Worm (Caenorhabditis elegans) whole organism, L4 larva: ENCODE results near the gene Y55F3BR.10.

Source experiments
- D1046.2 ChIP-seq: fragments of 200-800 bp; sonication (Bioruptor generic); IDR thresholded peaks from 2 replicates; pipeline ENCODE4 v1.3.6; 2022; ENCODE audit warnings: missing genetic modification characterization, missing compliant biosample characterization
- F10B5.3 ChIP-seq: sonication (generic microtip); optimal IDR thresholded peaks from 2 replicates; lab custom pipeline; 2016; ENCODE audit warnings: mild to moderate bottlenecking, missing genetic modification characterization, missing compliant biosample characterization
- F37D6.2 ChIP-seq: sonication (generic microtip); optimal IDR thresholded peaks from 2 replicates; lab custom pipeline; 2016; ENCODE audit warnings: mild to moderate bottlenecking, missing genetic modification characterization, missing compliant biosample characterization
- R02D3.7 ChIP-seq: fragments of 150-350 bp; sonication (generic microtip); optimal IDR thresholded peaks from 3 replicates; lab custom pipeline; 2014; ENCODE audit warnings: missing biosample characterization, missing genetic modification characterization
- T20F7.1 ChIP-seq: fragments of 200-800 bp; sonication (Bioruptor generic); optimal IDR thresholded peaks from 2 replicates; lab custom pipeline; 2018; ENCODE audit warnings: mild to moderate bottlenecking, missing genetic modification characterization, missing compliant biosample characterization
- Y105C5A.15 ChIP-seq: fragments of 200-800 bp; sonication (Bioruptor generic); IDR thresholded peaks from 2 replicates; pipeline ENCODE4 v1.3.6; 2022; ENCODE audit warnings: missing genetic modification characterization, missing compliant biosample characterization
- Y5F2A.4 ChIP-seq: fragments of 200-800 bp; sonication (Bioruptor generic); optimal IDR thresholded peaks from 2 replicates; lab custom pipeline; 2018; ENCODE audit warnings: mild to moderate bottlenecking, missing genetic modification characterization, missing compliant biosample characterization
- Y75B8A.6 ChIP-seq: fragments of 200-800 bp; sonication (Bioruptor generic); IDR thresholded peaks from 2 replicates; pipeline ENCODE4 v1.3.6; 2022; ENCODE audit warnings: missing genetic modification reagents, missing genetic modification characterization, missing compliant biosample characterization
- ZK337.2 ChIP-seq: fragments of 200-800 bp; sonication (Bioruptor generic); IDR thresholded peaks from 2 replicates; pipeline ENCODE4 v1.3.6; 2022; ENCODE audit warnings: missing genetic modification reagents, missing genetic modification characterization, missing compliant biosample characterization
- ZK546.5 ChIP-seq, 2 experiments: sonication (generic microtip); optimal IDR thresholded peaks; 2 replicates each; lab custom pipeline; 2017; ENCODE audit warnings: missing biosample characterization in 2 of 2, missing genetic modification characterization in 2 of 2
- aha-1 ChIP-seq: fragments of 150-350 bp; peaks from one replicate; lab custom pipeline; 2014; ENCODE audit warnings: missing biosample characterization, missing genetic modification characterization
- ama-1 ChIP-seq: fragments of 150-350 bp; optimal IDR thresholded peaks from 2 replicates; lab custom pipeline; 2014; ENCODE audit warnings: inconsistent platforms, mixed read lengths
- arid-1 ChIP-seq: fragments of 200-800 bp; sonication (Bioruptor generic); conservative IDR thresholded peaks from 2 replicates; pipeline ENCODE4 v1.3.6; 2022; ENCODE audit warnings: missing genetic modification reagents, missing genetic modification characterization, missing compliant biosample characterization
- ceh-28 ChIP-seq: fragments of 150-350 bp; optimal IDR thresholded peaks from 2 replicates; lab custom pipeline; 2014; ENCODE audit warnings: missing biosample characterization, missing genetic modification reagents, missing genetic modification characterization
- ceh-44 ChIP-seq: fragments of 200-800 bp; sonication (Bioruptor generic); IDR thresholded peaks from 2 replicates; pipeline ENCODE4 v1.3.6; 2022; ENCODE audit warnings: missing genetic modification reagents, missing genetic modification characterization, missing compliant biosample characterization
- ceh-62 ChIP-seq: sonication (generic microtip); optimal IDR thresholded peaks from 2 replicates; lab custom pipeline; 2017; ENCODE audit warnings: missing biosample characterization, missing genetic modification characterization
- ctbp-1 ChIP-seq: fragments of 200-800 bp; sonication (Bioruptor generic); IDR thresholded peaks from 2 replicates; pipeline ENCODE4 v1.3.6; 2022; ENCODE audit warnings: missing genetic modification reagents, missing genetic modification characterization, missing compliant biosample characterization
- dmd-8 ChIP-seq: fragments of 200-800 bp; sonication (Bioruptor generic); IDR thresholded peaks from 2 replicates; pipeline ENCODE4 v1.3.6; 2022; ENCODE audit warnings: missing genetic modification characterization, missing compliant biosample characterization
- dmd-9 ChIP-seq: fragments of 200-800 bp; sonication (Bioruptor generic); IDR thresholded peaks from 2 replicates; pipeline ENCODE4 v1.3.6; 2022; ENCODE audit warnings: missing genetic modification reagents, missing genetic modification characterization, missing compliant biosample characterization
- dpl-1 ChIP-seq: fragments of 150-350 bp; optimal IDR thresholded peaks from 2 replicates; lab custom pipeline; 2014; ENCODE audit warnings: missing biosample characterization, missing genetic modification reagents, missing genetic modification characterization
- duxl-1 ChIP-seq: sonication (generic microtip); optimal IDR thresholded peaks from 2 replicates; lab custom pipeline; 2016; ENCODE audit warnings: mild to moderate bottlenecking, missing genetic modification characterization, moderate library complexity, missing compliant biosample characterization; ENCODE audit not compliant: poor library complexity
- fkh-10 ChIP-seq: fragments of 150-350 bp; optimal IDR thresholded peaks from 2 replicates; lab custom pipeline; 2014; ENCODE audit warnings: missing biosample characterization, missing genetic modification reagents, missing genetic modification characterization
- fos-1 ChIP-seq: fragments of 150-350 bp; optimal IDR thresholded peaks from 2 replicates; lab custom pipeline; 2014; ENCODE audit warnings: missing biosample characterization, missing genetic modification characterization
- hlh-11 ChIP-seq: fragments of 200-800 bp; sonication (Bioruptor generic); optimal IDR thresholded peaks from 2 replicates; lab custom pipeline; 2018; ENCODE audit warnings: mild to moderate bottlenecking, missing genetic modification characterization, missing compliant biosample characterization
- hmg-1.1 ChIP-seq: fragments of 200-800 bp; sonication (Bioruptor generic); IDR thresholded peaks from 2 replicates; pipeline ENCODE4 v1.3.6; 2022; ENCODE audit warnings: missing genetic modification reagents, missing genetic modification characterization, missing compliant biosample characterization
- jun-1 ChIP-seq: fragments of 150-350 bp; optimal IDR thresholded peaks from 2 replicates; lab custom pipeline; 2014; ENCODE audit warnings: missing biosample characterization, missing genetic modification reagents, missing genetic modification characterization
- lim-7 ChIP-seq: fragments of 200-800 bp; sonication (Bioruptor generic); IDR thresholded peaks from 2 replicates; pipeline ENCODE4 v1.3.6; 2022; ENCODE audit warnings: missing genetic modification characterization, missing compliant biosample characterization
- lin-13 ChIP-seq: fragments of 150-350 bp; optimal IDR thresholded peaks from 2 replicates; lab custom pipeline; 2014; ENCODE audit warnings: missing biosample characterization, missing genetic modification reagents, missing genetic modification characterization
- lin-38 ChIP-seq: fragments of 200-800 bp; sonication (Bioruptor generic); IDR thresholded peaks from 2 replicates; pipeline ENCODE4 v1.3.6; 2022; ENCODE audit warnings: missing genetic modification reagents, missing genetic modification characterization, missing compliant biosample characterization
- lir-3 ChIP-seq: sonication (generic microtip); optimal IDR thresholded peaks from 2 replicates; lab custom pipeline; 2016; ENCODE audit warnings: mild to moderate bottlenecking, missing genetic modification characterization, missing compliant biosample characterization
- madf-5 ChIP-seq, 2 experiments: fragments of 200-800 bp; sonication (Bioruptor generic); IDR thresholded peaks; 2 replicates each; pipeline ENCODE4 v1.3.6; 2022; ENCODE audit warnings: missing compliant biosample characterization in 2 of 2, missing genetic modification characterization in 2 of 2
- madf-9 ChIP-seq: fragments of 200-800 bp; sonication (Bioruptor generic); conservative IDR thresholded peaks from 2 replicates; pipeline ENCODE4 v1.3.6; 2022; ENCODE audit warnings: missing genetic modification reagents, missing genetic modification characterization, missing compliant biosample characterization
- mdl-1 ChIP-seq, 2 experiments: fragments of 150-350 bp in 1 of 2; sonication (generic microtip) in 1 of 2; optimal IDR thresholded peaks; 2 replicates each; lab custom pipeline; 2014 to 2017; ENCODE audit warnings: missing biosample characterization in 2 of 2, missing genetic modification characterization in 2 of 2
- nhr-10 ChIP-seq: fragments of 150-350 bp; optimal IDR thresholded peaks from 2 replicates; lab custom pipeline; 2014; ENCODE audit warnings: missing biosample characterization, missing genetic modification characterization
- nhr-102 ChIP-seq: sonication (generic microtip); optimal IDR thresholded peaks from 2 replicates; lab custom pipeline; 2016; ENCODE audit warnings: mild to moderate bottlenecking, missing genetic modification characterization, moderate library complexity, missing compliant biosample characterization
- nhr-11 ChIP-seq: fragments of 150-350 bp; optimal IDR thresholded peaks from 2 replicates; lab custom pipeline; 2014; ENCODE audit warnings: missing biosample characterization, missing genetic modification characterization
- nhr-111 ChIP-seq: fragments of 200-800 bp; sonication (Bioruptor generic); optimal IDR thresholded peaks from 2 replicates; lab custom pipeline; 2018; ENCODE audit warnings: mild to moderate bottlenecking, missing genetic modification characterization, missing compliant biosample characterization
- nhr-25 ChIP-seq: sonication (generic microtip); optimal IDR thresholded peaks from 2 replicates; lab custom pipeline; 2017; ENCODE audit warnings: missing genetic modification characterization, mild to moderate bottlenecking, missing compliant biosample characterization, antibody characterized with exemption, moderate library complexity, borderline replicate concordance; ENCODE audit not compliant: insufficient read depth
- nhr-41 ChIP-seq: fragments of 200-800 bp; sonication (Bioruptor generic); IDR thresholded peaks from 2 replicates; pipeline ENCODE4 v1.3.6; 2022; ENCODE audit warnings: missing genetic modification reagents, missing genetic modification characterization, missing compliant biosample characterization
- nhr-42 ChIP-seq: fragments of 200-800 bp; sonication (Bioruptor generic); IDR thresholded peaks from 2 replicates; pipeline ENCODE4 v1.3.6; 2022; ENCODE audit warnings: missing genetic modification characterization, missing compliant biosample characterization
- php-3 ChIP-seq: fragments of 200-800 bp; sonication (Bioruptor generic); IDR thresholded peaks from 2 replicates; pipeline ENCODE4 v1.3.6; 2022; ENCODE audit warnings: missing genetic modification reagents, missing genetic modification characterization, missing compliant biosample characterization
- rbr-2 ChIP-seq: sonication (generic microtip); optimal IDR thresholded peaks from 2 replicates; lab custom pipeline; 2016; ENCODE audit warnings: missing genotype, missing genetic modification characterization, missing compliant biosample characterization
- sdz-12 ChIP-seq: fragments of 200-800 bp; sonication (Bioruptor generic); optimal IDR thresholded peaks from 2 replicates; lab custom pipeline; 2018; ENCODE audit warnings: mild to moderate bottlenecking, missing genetic modification characterization, missing compliant biosample characterization
- set-16 ChIP-seq: fragments of 200-800 bp; sonication (Bioruptor generic); IDR thresholded peaks from 2 replicates; pipeline ENCODE4 v1.3.6; 2022; ENCODE audit warnings: missing genetic modification reagents, missing genetic modification characterization, missing compliant biosample characterization
- skn-1 ChIP-seq: fragments of 150-350 bp; optimal IDR thresholded peaks from 2 replicates; lab custom pipeline; 2014; ENCODE audit warnings: missing biosample characterization, missing genetic modification characterization
- snpc-1.2 ChIP-seq: fragments of 200-800 bp; sonication (Bioruptor generic); IDR thresholded peaks from 2 replicates; pipeline ENCODE4 v1.3.6; 2022; ENCODE audit warnings: missing genetic modification reagents, missing genetic modification characterization, missing compliant biosample characterization
- snpc-4 ChIP-seq: fragments of 150-350 bp; optimal IDR thresholded peaks from 2 replicates; lab custom pipeline; 2014; ENCODE audit warnings: missing biosample characterization, missing genetic modification characterization
- tag-97 ChIP-seq: fragments of 200-800 bp; sonication (Bioruptor generic); IDR thresholded peaks from 2 replicates; pipeline ENCODE4 v1.3.6; 2022; ENCODE audit warnings: missing genetic modification characterization, missing compliant biosample characterization
- unc-130 ChIP-seq: sonication (generic microtip); optimal IDR thresholded peaks from 2 replicates; lab custom pipeline; 2016; ENCODE audit warnings: missing genetic modification reagents, missing genetic modification characterization, missing compliant biosample characterization
- unc-39 ChIP-seq: sonication (generic microtip); optimal IDR thresholded peaks from 2 replicates; lab custom pipeline; 2017; ENCODE audit warnings: missing biosample characterization, missing genetic modification characterization
- vab-7 ChIP-seq: fragments of 200-800 bp; sonication (Bioruptor generic); IDR thresholded peaks from 2 replicates; pipeline ENCODE4 v1.3.6; 2022; ENCODE audit warnings: missing genetic modification reagents, missing genetic modification characterization, missing compliant biosample characterization
- zfp-2 ChIP-seq: sonication (generic microtip); optimal IDR thresholded peaks from 2 replicates; lab custom pipeline; 2016; ENCODE audit warnings: mild to moderate bottlenecking, missing genetic modification characterization, missing compliant biosample characterization

The Y55F3BR.10 gene

ce11 chrIV:796521-797073 lies 35.6 kb upstream of the Y55F3BR.10 start, which contains the start of the genes F56B3.11 and ech-5:
Gene F56B3.11, minus strand, starts transcription at chrIV:796571.
Gene ech-5, plus strand, starts transcription at chrIV:797023.
- TF ChIP-seq madf-5 (GFP tag; IDR thresholded peaks at IDR 0.05; lab: Robert Waterston, UW), result no peak
- no peak for TF ChIP-seq arid-1 (GFP tag; lab: Robert Waterston, UW)
- TF ChIP-seq Y105C5A.15 (GFP tag; lab: Robert Waterston, UW), result no peak
- TF ChIP-seq lin-38, result peak; percentile 96
- peak; percentile 77 for TF ChIP-seq unc-130 (GFP tag; lab: Kevin White, UChicago)
- TF ChIP-seq nhr-111 (GFP tag; lab: Kevin White, UChicago), result no peak
- no peak for TF ChIP-seq nhr-41
- peak; percentile 74 for TF ChIP-seq rbr-2 (tag; lab: Kevin White, UChicago)
- TF ChIP-seq lim-7, result no peak
- no peak for TF ChIP-seq jun-1 (tag; lab: Kevin White, UChicago)
- no peak for TF ChIP-seq nhr-25 (tag; lab: Kevin White, UChicago)
- TF ChIP-seq ceh-44 (GFP tag; lab: Robert Waterston, UW), result no peak
- no peak for TF ChIP-seq unc-39 (tag; lab: Kevin White, UChicago)
- no peak for TF ChIP-seq F10B5.3 (tag; lab: Kevin White, UChicago)
- peak; percentile 40 for TF ChIP-seq sdz-12
- TF ChIP-seq duxl-1 (tag; lab: Kevin White, UChicago), result no peak
- no peak for TF ChIP-seq madf-9 (GFP tag; lab: Robert Waterston, UW)
- TF ChIP-seq ceh-28 (tag; lab: Kevin White, UChicago), result no peak
- TF ChIP-seq tag-97 (GFP tag; lab: Robert Waterston, UW), result no peak
- no peak for TF ChIP-seq Y5F2A.4 (GFP tag; lab: Kevin White, UChicago)
- TF ChIP-seq nhr-102, result peak; percentile 19
- no peak for TF ChIP-seq nhr-11 (tag; lab: Kevin White, UChicago)
- TF ChIP-seq ZK546.5 (tag; optimal IDR thresholded peaks at IDR 0.05; lab: Kevin White, UChicago), result no peak
- no peak for TF ChIP-seq dmd-9
- TF ChIP-seq aha-1 (tag; lab: Kevin White, UChicago), result peak; percentile 81
- TF ChIP-seq ama-1 (lab: Kevin White, UChicago), result no peak
- peak; percentile 61 for TF ChIP-seq zfp-2
- TF ChIP-seq lir-3, result peak; percentile 43
- TF ChIP-seq Y75B8A.6 (GFP tag; lab: Robert Waterston, UW), result no peak
- TF ChIP-seq mdl-1 (tag; optimal IDR thresholded peaks at IDR 0.05; lab: Kevin White, UChicago), result no peak
- peak; percentile 76 for TF ChIP-seq dpl-1 (GFP tag; lab: Kevin White, UChicago)
- TF ChIP-seq lin-13, result peak; percentile 1
- no peak for TF ChIP-seq ceh-62 (tag; lab: Kevin White, UChicago)
- no peak for TF ChIP-seq snpc-1.2
- peak; percentile 69 for TF ChIP-seq hmg-1.1
- no peak for TF ChIP-seq snpc-4 (tag; lab: Kevin White, UChicago)
- TF ChIP-seq F37D6.2 (tag; lab: Kevin White, UChicago), result peak; percentile 54
- peak; percentile 5 for TF ChIP-seq fkh-10 (GFP tag; lab: Kevin White, UChicago)
- peak; percentile 41 for TF ChIP-seq hlh-11
- TF ChIP-seq nhr-10 (tag; lab: Kevin White, UChicago), result no peak
- no peak for TF ChIP-seq php-3 (GFP tag; lab: Robert Waterston, UW)
- TF ChIP-seq nhr-42 (GFP tag; lab: Robert Waterston, UW), result no peak; the same call in 1 of the 2 replicates
- no peak for TF ChIP-seq set-16 (GFP tag; lab: Robert Waterston, UW)
- no peak for TF ChIP-seq dmd-8
- TF ChIP-seq fos-1 (tag; lab: Kevin White, UChicago), result no peak
- TF ChIP-seq R02D3.7 (tag; lab: Kevin White, UChicago), result no peak
- TF ChIP-seq skn-1 (tag; lab: Kevin White, UChicago), result no peak
- TF ChIP-seq ctbp-1, result no peak
- TF ChIP-seq D1046.2 (GFP tag; lab: Robert Waterston, UW), result no peak
- TF ChIP-seq ZK337.2 (GFP tag; lab: Robert Waterston, UW), result no peak
- TF ChIP-seq vab-7 (GFP tag; lab: Robert Waterston, UW), result no peak
- no peak for TF ChIP-seq T20F7.1
